Fruit fly (Drosophila melanogaster): ENCODE data around the gene CG4313.

DNA sequence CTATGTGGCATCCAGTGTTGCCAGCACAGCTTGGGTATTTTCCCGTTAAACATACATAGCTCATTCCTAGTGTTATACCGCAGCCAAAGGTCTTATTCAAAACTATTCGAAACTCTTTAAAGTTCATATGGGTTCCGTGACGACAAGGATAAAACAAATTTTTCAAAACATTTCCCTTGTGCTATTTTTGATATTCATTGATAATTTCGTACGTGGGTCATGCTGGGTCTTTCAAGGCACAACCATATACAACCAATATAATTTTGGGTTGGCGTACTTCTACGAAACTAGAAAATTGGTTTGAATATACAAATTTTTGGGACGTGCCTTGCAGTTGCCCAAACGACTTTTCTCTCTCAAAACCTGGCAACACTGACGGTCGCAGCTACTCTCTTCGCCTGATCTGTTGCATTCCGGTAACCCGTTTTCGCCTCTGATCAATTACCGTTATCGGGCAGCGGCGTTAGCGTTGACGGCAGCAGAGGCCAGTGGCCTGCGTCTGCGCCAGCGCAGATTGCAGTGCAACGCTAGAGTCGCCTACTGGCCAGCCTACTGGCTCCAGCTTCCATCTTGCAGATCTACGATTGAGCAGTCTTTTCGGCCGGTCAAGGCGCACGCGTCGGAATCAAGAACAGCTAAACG, 9.4 kb upstream of the CG4313 start:
- no peak for TF ChIP-seq CTCF (optimal IDR thresholded peaks at IDR 0.05)
- TF ChIP-seq CG8478 (optimal IDR thresholded peaks at IDR 0.05): no peak

Data from S2 (cell line).